Fruit fly (Drosophila melanogaster) whole organism, wandering third instar larva: ENCODE results near the gene CG32573.

Experiments used
- Abd-B ChIP-seq: fragments of >200 bp; optimal IDR thresholded peaks from 2 replicates; lab custom pipeline; 2017; ENCODE audit warnings: missing biosample characterization, missing genetic modification characterization
- Mio ChIP-seq: sonication (Bioruptor generic); optimal IDR thresholded peaks from 2 replicates; lab custom pipeline; 2016; ENCODE audit warnings: missing biosample characterization, missing genetic modification characterization
- Myc ChIP-seq: fragments of >200 bp; optimal IDR thresholded peaks from 2 replicates; lab custom pipeline; 2017
- ey ChIP-seq: fragments of 200-800 bp; sonication (Bioruptor generic); optimal IDR thresholded peaks from 2 replicates; lab custom pipeline; 2016; ENCODE audit warnings: missing biosample characterization, missing genetic modification characterization
- foxo ChIP-seq, 2 experiments: fragments of 200-800 bp; sonication (Bioruptor generic); optimal IDR thresholded peaks; 2 replicates in 1 of 2; 3 replicates in 1 of 2; lab custom pipeline; 2016 to 2017; ENCODE audit warnings: missing biosample characterization in 2 of 2, missing genetic modification characterization in 2 of 2
- lola ChIP-seq: fragments of >200 bp; optimal IDR thresholded peaks from 2 replicates; lab custom pipeline; 2017; ENCODE audit warnings: missing biosample characterization, missing genetic modification characterization
- psq ChIP-seq: fragments of 200-800 bp; sonication (Bioruptor generic); optimal IDR thresholded peaks from 3 replicates; lab custom pipeline; 2017; ENCODE audit warnings: missing biosample characterization, mild to moderate bottlenecking, missing genetic modification characterization, moderate library complexity
- sage ChIP-seq: fragments of 200-800 bp; sonication (Bioruptor generic); optimal IDR thresholded peaks from 2 replicates; lab custom pipeline; 2016; ENCODE audit warnings: missing biosample characterization, mild to moderate bottlenecking, missing genetic modification characterization
- tai ChIP-seq: sonication (Bioruptor generic); optimal IDR thresholded peaks from 2 replicates; lab custom pipeline; 2016; ENCODE audit warnings: missing biosample characterization, missing genetic modification characterization
- usp ChIP-seq: fragments of >200 bp; optimal IDR thresholded peaks from 2 replicates; lab custom pipeline; 2017; ENCODE audit warnings: missing biosample characterization, missing genetic modification characterization

dm6 chrX:16648435-16648781 is 2.8 kb upstream of the CG32573 start:
- no peak for TF ChIP-seq psq (GFP tag; lab: Kevin White, UChicago)
- TF ChIP-seq lola (GFP tag; lab: Kevin White, UChicago): no peak
- no peak for TF ChIP-seq tai (GFP tag; lab: Kevin White, UChicago)
- TF ChIP-seq Abd-B (GFP tag; lab: Kevin White, UChicago): no peak
- no peak for TF ChIP-seq ey (GFP tag; lab: Kevin White, UChicago)
- TF ChIP-seq usp (GFP tag; lab: Kevin White, UChicago): no peak
- no peak for TF ChIP-seq Myc
- no peak for TF ChIP-seq sage
- TF ChIP-seq foxo (GFP tag; optimal IDR thresholded peaks at IDR 0.05; lab: Kevin White, UChicago): no peak
- no peak for TF ChIP-seq Mio (GFP tag; lab: Kevin White, UChicago)
